Worm (Caenorhabditis elegans): Measurements from ENCODE around the gene ZK673.4.

The ZK673.4 gene

ce11 chrII:10495912-10496311, 43.2 kb downstream of the ZK673.4 start, which contains the start of gene ZK666.12:
Gene ZK666.12 (plus strand): TSS chrII:10496212.
- TF ChIP-seq jun-1 (tag; optimal IDR thresholded peaks at IDR 0.05) = no peak
- no peak for TF ChIP-seq R02D3.7 (tag; optimal IDR thresholded peaks at IDR 0.05)
- no peak for TF ChIP-seq sea-2 (GFP tag; optimal IDR thresholded peaks at IDR 0.05)
- TF ChIP-seq skn-1 (tag; optimal IDR thresholded peaks at IDR 0.05) = no peak
- no peak for TF ChIP-seq pha-4 (tag; optimal IDR thresholded peaks at IDR 0.05)
- TF ChIP-seq unc-62 (GFP tag; optimal IDR thresholded peaks at IDR 0.05) = no peak
- TF ChIP-seq nfya-1 (tag; optimal IDR thresholded peaks at IDR 0.05; ENCODE audit: insufficient read depth) = no peak
- TF ChIP-seq nhr-43 (tag; optimal IDR thresholded peaks at IDR 0.05; ENCODE audit: poor library complexity, severe bottlenecking) = no peak
- no peak for TF ChIP-seq lin-39 (tag; optimal IDR thresholded peaks at IDR 0.05)
- no peak for TF ChIP-seq nhr-28 (tag; optimal IDR thresholded peaks at IDR 0.05)

- TF ChIP-seq nhr-23 (tag; optimal IDR thresholded peaks at IDR 0.05) = peak; percentile 82
- no peak for TF ChIP-seq pqm-1 (tag; optimal IDR thresholded peaks at IDR 0.05)
- no peak for TF ChIP-seq nhr-11 (tag; optimal IDR thresholded peaks at IDR 0.05)
- peak in 1 of 3 experiments; percentile 16 for TF ChIP-seq elt-3 (tag; optimal IDR thresholded peaks at IDR 0.05)
- peak; percentile 76 for TF ChIP-seq nhr-25 (tag; optimal IDR thresholded peaks at IDR 0.05)
Observed at ce11 chrII:10500674-10501073, 48.0 kb downstream of the ZK673.4 start.

DNA sequence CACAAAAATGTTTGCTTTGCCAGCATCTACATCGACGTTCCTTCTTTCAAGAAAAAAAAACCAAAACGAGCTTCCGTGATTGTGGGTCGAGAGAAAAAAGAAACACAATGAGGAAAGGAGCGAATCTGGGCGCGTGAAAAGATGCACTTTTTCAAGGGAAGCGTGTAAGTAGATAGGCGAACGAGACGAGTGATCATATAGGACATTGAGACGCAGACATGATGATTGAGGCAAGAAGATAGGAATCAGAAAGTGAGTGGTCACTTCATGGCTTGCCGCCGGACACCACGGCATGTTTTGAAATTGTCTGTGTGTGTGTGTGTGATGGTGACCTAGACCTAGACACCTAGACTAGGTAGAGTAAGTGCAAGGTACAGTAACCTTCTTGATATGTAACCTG, 48.9 kb downstream of the ZK673.4 start:
- no peak for TF ChIP-seq ceh-9 (tag; optimal IDR thresholded peaks at IDR 0.05)
- peak; percentile 67 for TF ChIP-seq ama-1 (optimal IDR thresholded peaks at IDR 0.05)
- peak; percentile 9 for TF ChIP-seq pha-4 (tag; optimal IDR thresholded peaks at IDR 0.05)
- no peak for TF ChIP-seq ztf-4 (tag; optimal IDR thresholded peaks at IDR 0.05)
- TF ChIP-seq ceh-16 (tag; optimal IDR thresholded peaks at IDR 0.05) = no peak
- TF ChIP-seq nhr-12 (tag; optimal IDR thresholded peaks at IDR 0.05) = no peak
- TF ChIP-seq hmg-11 (tag; optimal IDR thresholded peaks at IDR 0.05) = peak; percentile 51
- no peak for TF ChIP-seq nhr-67 (tag; optimal IDR thresholded peaks at IDR 0.05)
- TF ChIP-seq elt-2 (tag; optimal IDR thresholded peaks at IDR 0.05) = no peak
- TF ChIP-seq ztf-11 (tag; optimal IDR thresholded peaks at IDR 0.05) = no peak
- TF ChIP-seq elt-1 (tag; optimal IDR thresholded peaks at IDR 0.05) = peak; percentile 59
- peak; percentile 69 for TF ChIP-seq skn-1 (tag; optimal IDR thresholded peaks at IDR 0.05)
- peak; percentile 83 for TF ChIP-seq nhr-25 (tag; optimal IDR thresholded peaks at IDR 0.05)
- no peak for TF ChIP-seq snpc-4 (tag; optimal IDR thresholded peaks at IDR 0.05)
- no peak for TF ChIP-seq zag-1 (tag; optimal IDR thresholded peaks at IDR 0.05)
- TF ChIP-seq fkh-10 (GFP tag; optimal IDR thresholded peaks at IDR 0.05) = no peak
- no peak for TF ChIP-seq nhr-28 (tag; optimal IDR thresholded peaks at IDR 0.05)
- no peak for TF ChIP-seq egl-27 (tag; optimal IDR thresholded peaks at IDR 0.05)
- peak; percentile 51 for TF ChIP-seq egl-5 (tag; optimal IDR thresholded peaks at IDR 0.05)
- TF ChIP-seq nfya-1 (tag; optimal IDR thresholded peaks at IDR 0.05; ENCODE audit: insufficient read depth) = peak; percentile 79
- peak; percentile 46 for TF ChIP-seq lsy-12 (tag; optimal IDR thresholded peaks at IDR 0.05)
- TF ChIP-seq mml-1 (tag; optimal IDR thresholded peaks at IDR 0.05) = no peak
- peak; percentile 50 for TF ChIP-seq lin-39 (tag; optimal IDR thresholded peaks at IDR 0.05)
- no peak for TF ChIP-seq sea-2 (GFP tag; optimal IDR thresholded peaks at IDR 0.05)
- no peak for TF ChIP-seq nhr-77 (tag; optimal IDR thresholded peaks at IDR 0.05)
- no peak for TF ChIP-seq daf-12 (tag; optimal IDR thresholded peaks at IDR 0.05)
- TF ChIP-seq unc-39 (tag; optimal IDR thresholded peaks at IDR 0.05) = no peak
- TF ChIP-seq ZK546.5 (tag; optimal IDR thresholded peaks at IDR 0.05) = no peak
- TF ChIP-seq eor-1 (tag; optimal IDR thresholded peaks at IDR 0.05) = no peak
- no peak for TF ChIP-seq ceh-82 (tag; optimal IDR thresholded peaks at IDR 0.05)
- TF ChIP-seq nhr-76 (tag; optimal IDR thresholded peaks at IDR 0.05) = no peak
- TF ChIP-seq lin-15B (tag; optimal IDR thresholded peaks at IDR 0.05) = peak; percentile 52
- peak; percentile 55 for TF ChIP-seq nhr-23 (tag; optimal IDR thresholded peaks at IDR 0.05)
- peak; percentile 77 for TF ChIP-seq unc-62 (GFP tag; optimal IDR thresholded peaks at IDR 0.05)
- TF ChIP-seq elt-3 (tag; optimal IDR thresholded peaks at IDR 0.05) = no peak
- TF ChIP-seq jun-1 (tag; optimal IDR thresholded peaks at IDR 0.05) = no peak
- TF ChIP-seq fos-1 (tag; optimal IDR thresholded peaks at IDR 0.05) = no peak
- peak; percentile 74 for TF ChIP-seq nhr-43 (tag; optimal IDR thresholded peaks at IDR 0.05; ENCODE audit: poor library complexity, severe bottlenecking)
- no peak for TF ChIP-seq nhr-11 (tag; optimal IDR thresholded peaks at IDR 0.05)
- TF ChIP-seq mdl-1 (tag; optimal IDR thresholded peaks at IDR 0.05) = peak; percentile 39
- TF ChIP-seq aly-2 (tag; optimal IDR thresholded peaks at IDR 0.05) = no peak
- TF ChIP-seq pqm-1 (tag; optimal IDR thresholded peaks at IDR 0.05) = peak; percentile 38
- TF ChIP-seq R02D3.7 (tag; optimal IDR thresholded peaks at IDR 0.05) = peak; percentile 22
- TF ChIP-seq ceh-28 (tag; optimal IDR thresholded peaks at IDR 0.05) = peak; percentile 30
- no peak for TF ChIP-seq tbx-2 (tag; optimal IDR thresholded peaks at IDR 0.05)
- TF ChIP-seq fkh-2 (tag; optimal IDR thresholded peaks at IDR 0.05) = no peak
- TF ChIP-seq nhr-237 (tag; optimal IDR thresholded peaks at IDR 0.05) = no peak
